Fruit fly (Drosophila melanogaster) whole organism, embryonic: Measurements from ENCODE around the gene aru.
A peak's percentile ranks its signal among the peaks of the same experiment; 100 is the strongest.

Experiments
- Aef1 ChIP-seq: fragments of 200-800 bp; sonication (Bioruptor generic); IDR thresholded peaks from 3 replicates; pipeline ENCODE4 v1.3.6; 2022; ENCODE audit warnings: missing biosample characterization, missing genetic modification characterization
- B-H2 ChIP-seq: fragments of 200-800 bp; sonication (Bioruptor generic); optimal IDR thresholded peaks from 2 replicates; lab custom pipeline; 2018; ENCODE audit warnings: missing biosample characterization, mild to moderate bottlenecking, missing genetic modification characterization
- CG10654 ChIP-seq: fragments of 200-800 bp; sonication (Bioruptor generic); optimal IDR thresholded peaks from 2 replicates; lab custom pipeline; 2016; ENCODE audit warnings: missing biosample characterization, missing genetic modification characterization
- CG13123 ChIP-seq: fragments of 200-800 bp; sonication (Bioruptor generic); optimal IDR thresholded peaks from 2 replicates; lab custom pipeline; 2016; ENCODE audit warnings: missing biosample characterization, missing genetic modification characterization
- CG13296 ChIP-seq: fragments of 200-800 bp; sonication (Bioruptor generic); optimal IDR thresholded peaks from 3 replicates; lab custom pipeline; 2018; ENCODE audit warnings: missing biosample characterization, mild to moderate bottlenecking, missing genetic modification characterization
- CG13775 ChIP-seq: fragments of 200-800 bp; sonication (Bioruptor generic); optimal IDR thresholded peaks from 3 replicates; lab custom pipeline; 2017; ENCODE audit warnings: missing biosample characterization, mild to moderate bottlenecking, missing genetic modification characterization
- CG14014 ChIP-seq: fragments of 200-800 bp; sonication (Bioruptor generic); IDR thresholded peaks from 2 replicates; pipeline ENCODE4 v1.3.6; 2022; ENCODE audit warnings: missing biosample characterization, missing genetic modification characterization
- CG1529 ChIP-seq: fragments of 200-800 bp; sonication (Bioruptor generic); optimal IDR thresholded peaks from 3 replicates; lab custom pipeline; 2018; ENCODE audit warnings: missing biosample characterization, missing genetic modification characterization
- CG17829 ChIP-seq: fragments of 200-800 bp; optimal IDR thresholded peaks from 2 replicates; lab custom pipeline; 2019; ENCODE audit warnings: missing biosample characterization, mild to moderate bottlenecking, missing genetic modification characterization, moderate library complexity
- CG2116 ChIP-seq: fragments of 200-800 bp; sonication (Bioruptor generic); optimal IDR thresholded peaks from 3 replicates; lab custom pipeline; 2018; ENCODE audit warnings: missing biosample characterization, mild to moderate bottlenecking, missing genetic modification characterization
- CG2712 ChIP-seq: fragments of 200-800 bp; optimal IDR thresholded peaks from 3 replicates; lab custom pipeline; 2019; ENCODE audit warnings: missing biosample characterization, mild to moderate bottlenecking, missing genetic modification characterization, moderate library complexity
- CG33557 ChIP-seq: fragments of 200-800 bp; sonication (Bioruptor generic); optimal IDR thresholded peaks from 2 replicates; lab custom pipeline; 2019; ENCODE audit warnings: missing biosample characterization, mild to moderate bottlenecking, missing genetic modification characterization, moderate library complexity
- CG5180 ChIP-seq: fragments of 200-800 bp; sonication (Bioruptor generic); optimal IDR thresholded peaks from 3 replicates; lab custom pipeline; 2017; ENCODE audit warnings: missing biosample characterization, missing genetic modification characterization, mild to moderate bottlenecking, moderate library complexity, missing genetic modification reagents
- CG8765 ChIP-seq: fragments of 200-800 bp; sonication (Bioruptor generic); IDR thresholded peaks from 2 replicates; pipeline ENCODE4 v1.3.6; 2022; ENCODE audit warnings: missing biosample characterization, missing genetic modification characterization
- Drgx ChIP-seq: fragments of 200-800 bp; sonication (Bioruptor generic); IDR thresholded peaks from 2 replicates; pipeline ENCODE4 v1.3.6; 2022; ENCODE audit warnings: missing biosample characterization, missing genetic modification characterization
- H15 ChIP-seq: fragments of 200-800 bp; sonication (Bioruptor generic); IDR thresholded peaks from 3 replicates; pipeline ENCODE4 v1.3.6; 2022; ENCODE audit warnings: missing biosample characterization, missing genetic modification characterization
- Hsf ChIP-seq: fragments of 200-800 bp; sonication (Bioruptor generic); optimal IDR thresholded peaks from 3 replicates; lab custom pipeline; 2016; ENCODE audit warnings: missing biosample characterization, missing genetic modification characterization
- Jarid2 ChIP-seq: fragments of 200-800 bp; sonication (Bioruptor generic); optimal IDR thresholded peaks from 3 replicates; lab custom pipeline; 2017; ENCODE audit warnings: mild to moderate bottlenecking, missing biosample characterization, missing genetic modification reagents, missing genetic modification characterization
- Med ChIP-seq: fragments of 200-800 bp; sonication (Bioruptor generic); peaks from one replicate; lab custom pipeline; 2016; ENCODE audit warnings: missing biosample characterization, missing genetic modification characterization, mild to moderate bottlenecking, inconsistent platforms, moderate library complexity
- Mes4 ChIP-seq: fragments of 200-800 bp; sonication (Bioruptor generic); optimal IDR thresholded peaks from 2 replicates; lab custom pipeline; 2016; ENCODE audit warnings: missing biosample characterization, missing genetic modification characterization
- Sry-β ChIP-seq: fragments of 200-800 bp; sonication (Bioruptor generic); optimal IDR thresholded peaks from 2 replicates; lab custom pipeline; 2018; ENCODE audit warnings: missing biosample characterization, mild to moderate bottlenecking, missing genetic modification characterization, moderate library complexity
- Taf1 ChIP-seq: fragments of 200-800 bp; sonication (Bioruptor generic); IDR thresholded peaks from 2 replicates; pipeline ENCODE4 v1.3.6; 2022; ENCODE audit warnings: missing biosample characterization, missing genetic modification characterization
- Trl ChIP-seq, 3 experiments: fragments of >200 bp in 2 of 3; fragments of 200-800 bp in 1 of 3; sonication (Bioruptor generic) in 1 of 3; optimal IDR thresholded peaks; 2 replicates in 1 of 3; 3 replicates in 2 of 3; lab custom pipeline; 2016 to 2017; ENCODE audit warnings: missing biosample characterization in 1 of 3, missing genetic modification characterization in 1 of 3
- Xbp1 ChIP-seq: fragments of 200-800 bp; sonication (Bioruptor generic); optimal IDR thresholded peaks from 3 replicates; lab custom pipeline; 2016; ENCODE audit warnings: missing biosample characterization, mild to moderate bottlenecking, missing genetic modification characterization
- ase ChIP-seq: fragments of 200-800 bp; sonication (Bioruptor generic); IDR thresholded peaks from 3 replicates; pipeline ENCODE4 v1.3.6; 2022; ENCODE audit warnings: missing biosample characterization, missing genetic modification characterization
- btn ChIP-seq: fragments of 200-800 bp; sonication (Bioruptor generic); optimal IDR thresholded peaks from 2 replicates; lab custom pipeline; 2016; ENCODE audit warnings: missing biosample characterization, missing genetic modification characterization
- da ChIP-seq: fragments of 200-800 bp; sonication (Bioruptor generic); optimal IDR thresholded peaks from 2 replicates; lab custom pipeline; 2016; ENCODE audit warnings: missing biosample characterization, missing genetic modification characterization
- danr ChIP-seq: fragments of 200-800 bp; sonication (Bioruptor generic); IDR thresholded peaks from 2 replicates; pipeline ENCODE4 v1.3.6; 2022; ENCODE audit warnings: missing biosample characterization, missing genetic modification characterization
- grau ChIP-seq: fragments of 200-800 bp; optimal IDR thresholded peaks from 3 replicates; lab custom pipeline; 2019; ENCODE audit warnings: missing biosample characterization, mild to moderate bottlenecking, missing genetic modification characterization, moderate library complexity
- h ChIP-seq: fragments of >200 bp; optimal IDR thresholded peaks from 2 replicates; lab custom pipeline; 2017
- insv ChIP-seq, 2 experiments: fragments of 200-800 bp; sonication (Bioruptor generic); optimal IDR thresholded peaks; 3 replicates each; lab custom pipeline; 2016 to 2018; ENCODE audit warnings: missing biosample characterization in 2 of 2, missing genetic modification characterization in 2 of 2
- inv ChIP-seq: fragments of 200-800 bp; sonication (Bioruptor generic); IDR thresholded peaks from 2 replicates; pipeline ENCODE4 v1.3.6; 2022; ENCODE audit warnings: missing biosample characterization, missing genetic modification characterization; ENCODE audit not compliant: partially characterized antibody
- klu ChIP-seq: fragments of 200-800 bp; sonication (Bioruptor generic); IDR thresholded peaks from 2 replicates; pipeline ENCODE4 v1.3.6; 2022; ENCODE audit warnings: missing biosample characterization, missing genetic modification characterization
- kni ChIP-seq: fragments of 200-800 bp; sonication (Bioruptor generic); optimal IDR thresholded peaks from 3 replicates; lab custom pipeline; 2017; ENCODE audit warnings: mild to moderate bottlenecking, missing biosample characterization, missing genetic modification reagents, missing genetic modification characterization
- lilli ChIP-seq: fragments of 200-800 bp; sonication (Bioruptor generic); optimal IDR thresholded peaks from 3 replicates; lab custom pipeline; 2016; ENCODE audit warnings: missing biosample characterization, missing genetic modification characterization
- lov ChIP-seq, 2 experiments: fragments of 200-800 bp in 1 of 2; fragments of >200 bp in 1 of 2; sonication (Bioruptor generic) in 1 of 2; IDR thresholded peaks in 1 of 2; optimal IDR thresholded peaks in 1 of 2; 2 replicates in 1 of 2; 3 replicates in 1 of 2; pipeline versions ENCODE4 v1.3.6 to Lab custom; 2017 to 2022; ENCODE audit warnings: missing biosample characterization in 1 of 2, missing genetic modification characterization in 1 of 2
- maf-S ChIP-seq: fragments of 200-800 bp; sonication (Bioruptor generic); optimal IDR thresholded peaks from 2 replicates; lab custom pipeline; 2016; ENCODE audit warnings: missing biosample characterization, missing genetic modification characterization
- mam ChIP-seq: fragments of 200-800 bp; sonication (Bioruptor generic); optimal IDR thresholded peaks from 3 replicates; lab custom pipeline; 2016; ENCODE audit warnings: missing biosample characterization, missing genetic modification characterization
- p53 ChIP-seq: fragments of 200-800 bp; sonication (Bioruptor generic); optimal IDR thresholded peaks from 2 replicates; lab custom pipeline; 2016; ENCODE audit warnings: missing biosample characterization, missing genetic modification characterization
- pan ChIP-seq, 4 experiments: fragments of >200 bp in 3 of 4; fragments of 200-800 bp in 1 of 4; sonication (Bioruptor generic) in 1 of 4; optimal IDR thresholded peaks in 3 of 4; IDR thresholded peaks in 1 of 4; 2 replicates each; pipeline versions ENCODE4 v1.3.6 to Lab custom; 2017 to 2022; ENCODE audit warnings: missing biosample characterization in 2 of 4, missing genetic modification characterization in 2 of 4, mixed read lengths in 1 of 4
- pho ChIP-seq: fragments of 200-800 bp; sonication (Bioruptor generic); optimal IDR thresholded peaks from 2 replicates; lab custom pipeline; 2016; ENCODE audit warnings: missing biosample characterization, missing genetic modification characterization
- pum ChIP-seq: fragments of 200-800 bp; sonication (Bioruptor generic); optimal IDR thresholded peaks from 2 replicates; lab custom pipeline; 2016; ENCODE audit warnings: missing biosample characterization, missing genetic modification characterization
- repo ChIP-seq: fragments of 200-800 bp; sonication (Bioruptor generic); optimal IDR thresholded peaks from 2 replicates; lab custom pipeline; 2016; ENCODE audit warnings: missing biosample characterization, missing genetic modification characterization
- schlank ChIP-seq: fragments of 200-800 bp; sonication (Bioruptor generic); optimal IDR thresholded peaks from 2 replicates; lab custom pipeline; 2018; ENCODE audit warnings: missing biosample characterization, mild to moderate bottlenecking, missing genetic modification characterization
- so ChIP-seq: fragments of 200-800 bp; sonication (Bioruptor generic); IDR thresholded peaks from 3 replicates; pipeline ENCODE4 v1.3.6; 2022; ENCODE audit warnings: missing biosample characterization, missing genetic modification characterization
- sob ChIP-seq: fragments of 200-800 bp; sonication (Bioruptor generic); IDR thresholded peaks from 2 replicates; pipeline ENCODE4 v1.3.6; 2022; ENCODE audit warnings: missing biosample characterization, missing genetic modification characterization
- wek ChIP-seq: fragments of 200-800 bp; sonication (Bioruptor generic); optimal IDR thresholded peaks from 3 replicates; lab custom pipeline; 2018; ENCODE audit warnings: missing biosample characterization, mild to moderate bottlenecking, missing genetic modification characterization, moderate library complexity
- zfh2 ChIP-seq: fragments of 200-800 bp; sonication (Bioruptor generic); optimal IDR thresholded peaks from 2 replicates; lab custom pipeline; 2016; ENCODE audit warnings: missing biosample characterization, missing genetic modification characterization

Gene aru

DNA sequence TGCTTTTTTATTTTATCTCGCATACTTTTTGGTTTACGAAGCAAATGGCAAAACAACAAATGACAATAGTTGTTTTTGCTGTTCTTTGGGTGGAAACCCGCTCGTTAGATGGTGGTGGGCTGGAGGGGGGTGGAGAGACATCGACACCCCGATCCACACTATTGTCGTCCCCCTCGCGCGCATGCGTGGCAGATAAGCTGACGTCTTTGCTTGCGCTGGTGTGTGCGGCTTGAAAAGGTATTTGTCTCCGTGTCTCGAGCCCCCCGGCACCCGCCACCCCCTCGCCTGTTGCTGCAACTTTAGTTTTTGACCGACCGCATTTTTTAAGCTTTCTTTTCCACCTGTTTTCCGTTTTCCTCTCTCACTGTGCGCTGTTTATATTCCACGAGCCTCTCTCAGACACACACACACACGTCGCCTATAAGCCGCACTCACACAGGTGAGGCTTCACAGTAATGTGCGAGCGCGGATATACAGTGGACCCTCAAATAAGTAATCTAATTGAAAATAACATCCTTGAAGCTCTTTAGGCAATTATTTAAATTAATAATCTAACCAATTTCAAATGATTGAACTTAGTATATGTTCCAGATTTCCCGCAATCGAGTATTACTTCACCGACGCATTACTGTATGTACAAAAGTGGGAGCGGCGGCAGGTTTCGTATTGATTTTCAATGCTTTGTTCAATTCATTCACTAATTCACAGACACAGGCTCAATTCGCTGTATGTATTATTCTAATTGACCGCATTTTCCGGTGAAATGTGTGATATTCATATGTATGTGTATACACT is 1.0 kb downstream of the aru start (continued):
- TF ChIP-seq Taf1 (peak; percentile 91), CG13775 (GFP tag; lab: Kevin White, UChicago) (peak; percentile 87), kni (GFP tag; lab: Kevin White, UChicago) (peak; percentile 88), CG14014 (GFP tag; lab: Robert Waterston, UW) (peak; percentile 97), Aef1 (peak; percentile 94), pho (GFP tag; lab: Kevin White, UChicago) (peak; percentile 89), wek (GFP tag; lab: Kevin White, UChicago) (peak; percentile 82), CG1529 (GFP tag; lab: Kevin White, UChicago) (peak; percentile 85), CG33557 (GFP tag; lab: Kevin White, UChicago) (peak; percentile 89), Med (GFP tag; lab: Kevin White, UChicago) (peak; percentile 99), insv (GFP tag; optimal IDR thresholded peaks at IDR 0.05; lab: Kevin White, UChicago) (peak in 1 of 2 experiments; percentile 18), mam (peak; percentile 95), lilli (GFP tag; lab: Kevin White, UChicago) (peak; percentile 96), CG2712 (tag; lab: Kevin White, UChicago) (peak; percentile 90), repo (peak; percentile 82), da (no peak), CG10654 (GFP tag; lab: Kevin White, UChicago) (peak; percentile 86), CG13296 (GFP tag; lab: Kevin White, UChicago) (peak; percentile 93), Sry-β (peak; percentile 4), H15 (peak; percentile 95), CG2116 (GFP tag; lab: Kevin White, UChicago) (peak; percentile 37), Mes4 (GFP tag; lab: Kevin White, UChicago) (peak; percentile 83), CG5180 (GFP tag; lab: Kevin White, UChicago) (peak; percentile 82), danr (GFP tag; lab: Robert Waterston, UW) (peak; percentile 84), btn (peak; percentile 77), CG8765 (peak; percentile 91), pan (optimal IDR thresholded peaks at IDR 0.05; lab: Kevin White, UChicago) (no peak), pan (GFP tag; optimal IDR thresholded peaks at IDR 0.05 in 1 of 2, IDR thresholded peaks at IDR 0.05 in 1 of 2) (peak in 1 of 2 experiments; percentile 97), p53 (GFP tag; lab: Kevin White, UChicago) (peak; percentile 57), grau (tag; lab: Kevin White, UChicago) (peak; percentile 99), B-H2 (GFP tag; lab: Kevin White, UChicago) (peak; percentile 88), so (GFP tag; lab: Robert Waterston, UW) (peak; percentile 93), Xbp1 (GFP tag; lab: Kevin White, UChicago) (peak; percentile 94), lov (optimal IDR thresholded peaks at IDR 0.05; lab: Kevin White, UChicago) (no peak), lov (GFP tag; IDR thresholded peaks at IDR 0.05; lab: Robert Waterston, UW) (peak; percentile 95), Jarid2 (GFP tag; lab: Kevin White, UChicago) (peak; percentile 34), schlank (tag; lab: Kevin White, UChicago) (peak; percentile 90), pum (GFP tag; lab: Kevin White, UChicago) (peak; percentile 87), zfh2 (peak; percentile 88), CG13123 (GFP tag; lab: Kevin White, UChicago) (peak; percentile 83), Trl (optimal IDR thresholded peaks at IDR 0.05; lab: Kevin White, UChicago) (peak; percentile 41), Trl (GFP tag; optimal IDR thresholded peaks at IDR 0.05; lab: Kevin White, UChicago) (peak; percentile 91), Hsf (peak; percentile 92), maf-S (peak; percentile 87), h (no peak), klu (GFP tag; lab: Robert Waterston, UW) (peak; percentile 88), ase (GFP tag; lab: Robert Waterston, UW) (peak; percentile 94), CG17829 (peak; percentile 90), Drgx (GFP tag; lab: Robert Waterston, UW) (peak; percentile 97), sob (peak; percentile 95), inv (GFP tag; lab: Robert Waterston, UW) (no peak)
